Worm (Caenorhabditis elegans) whole organism, midembryonic: ENCODE data around the gene nlp-71.

Experiments used
- cog-1 ChIP-seq: sonication (generic microtip); optimal IDR thresholded peaks from 2 replicates; lab custom pipeline; 2016; ENCODE audit warnings: missing genetic modification characterization, missing compliant biosample characterization
- flt-1 ChIP-seq: fragments of 200-800 bp; sonication (Bioruptor generic); IDR thresholded peaks from 2 replicates; pipeline ENCODE4 v1.3.6; 2022; ENCODE audit warnings: missing genetic modification characterization, missing compliant biosample characterization
- ref-1 ChIP-seq: fragments of 200-800 bp; sonication (Bioruptor generic); conservative IDR thresholded peaks from 2 replicates; pipeline ENCODE4 v1.3.6; 2022; ENCODE audit warnings: missing genetic modification reagents, missing genetic modification characterization, missing compliant biosample characterization

ce11 chrIV:6415149-6415548, 1.8 kb upstream of the nlp-71 start, which contains the start of gene exos-2:
- TF ChIP-seq cog-1 (tag; lab: Kevin White, UChicago) (peak; percentile 6), flt-1 (GFP tag; lab: Robert Waterston, UW) (no peak), ref-1 (no peak)
